Worm (Caenorhabditis elegans) whole organism, L2 larva: ENCODE measurements around the gene H41C03.3.

Source experiments
- aly-2 ChIP-seq: fragments of 150-350 bp; optimal IDR thresholded peaks from 2 replicates; lab custom pipeline; 2014; ENCODE audit warnings: missing biosample characterization, missing genetic modification characterization
- blmp-1 ChIP-seq: sonication (generic microtip); optimal IDR thresholded peaks from 2 replicates; lab custom pipeline; 2017; ENCODE audit warnings: missing genetic modification characterization, mild to moderate bottlenecking, missing compliant biosample characterization, antibody characterized with exemption, moderate library complexity; ENCODE audit not compliant: insufficient read depth
- ceh-16 ChIP-seq: fragments of 150-350 bp; optimal IDR thresholded peaks from 2 replicates; lab custom pipeline; 2014; ENCODE audit warnings: missing biosample characterization, missing genetic modification characterization
- elt-1 ChIP-seq: fragments of 150-350 bp; optimal IDR thresholded peaks from 2 replicates; lab custom pipeline; 2014; ENCODE audit warnings: missing biosample characterization, missing genetic modification characterization
- lin-39 ChIP-seq: fragments of 150-350 bp; optimal IDR thresholded peaks from 2 replicates; lab custom pipeline; 2014; ENCODE audit warnings: missing biosample characterization, missing genetic modification reagents, missing genetic modification characterization
- lsy-2 ChIP-seq, 2 experiments: fragments of 150-350 bp in 1 of 2; sonication (generic microtip) in 1 of 2; optimal IDR thresholded peaks; 2 replicates each; lab custom pipeline; 2014 to 2017; ENCODE audit warnings: missing biosample characterization in 2 of 2, missing genetic modification characterization in 2 of 2
- mab-5 ChIP-seq: fragments of 150-350 bp; optimal IDR thresholded peaks from 2 replicates; lab custom pipeline; 2014; ENCODE audit warnings: missing biosample characterization, missing genetic modification characterization
- nhr-21 ChIP-seq: fragments of 150-350 bp; optimal IDR thresholded peaks from 2 replicates; lab custom pipeline; 2014; ENCODE audit warnings: missing biosample characterization, missing genetic modification characterization
- nhr-237 ChIP-seq: fragments of 150-350 bp; optimal IDR thresholded peaks from 2 replicates; lab custom pipeline; 2014; ENCODE audit warnings: missing biosample characterization, missing genetic modification characterization
- snpc-4 ChIP-seq: fragments of 150-350 bp; optimal IDR thresholded peaks from 2 replicates; lab custom pipeline; 2014; ENCODE audit warnings: missing biosample characterization, missing genetic modification characterization
- unc-39 ChIP-seq: fragments of 150-350 bp; optimal IDR thresholded peaks from 2 replicates; lab custom pipeline; 2014; ENCODE audit warnings: missing biosample characterization, missing genetic modification characterization
- unc-62 ChIP-seq: fragments of 150-350 bp; optimal IDR thresholded peaks from 2 replicates; lab custom pipeline; 2014; ENCODE audit warnings: missing biosample characterization, missing genetic modification reagents, missing genetic modification characterization
- ztf-4 ChIP-seq: fragments of 150-350 bp; optimal IDR thresholded peaks from 2 replicates; lab custom pipeline; 2014; ENCODE audit warnings: missing biosample characterization, missing genetic modification characterization

- TF ChIP-seq elt-1 (tag; lab: Kevin White, UChicago), result no peak
- no peak for TF ChIP-seq nhr-237 (tag; lab: Kevin White, UChicago)
- no peak for TF ChIP-seq unc-62 (GFP tag; lab: Kevin White, UChicago)
- TF ChIP-seq unc-39, result no peak
- no peak for TF ChIP-seq aly-2 (tag; lab: Kevin White, UChicago)
- no peak for TF ChIP-seq snpc-4 (tag; lab: Kevin White, UChicago)
- no peak for TF ChIP-seq lin-39
- TF ChIP-seq ztf-4 (tag; lab: Kevin White, UChicago), result no peak
- peak in 1 of 2 experiments; percentile 68 for TF ChIP-seq lsy-2 (tag; optimal IDR thresholded peaks at IDR 0.05; lab: Kevin White, UChicago)
- no peak for TF ChIP-seq mab-5
- no peak for TF ChIP-seq ceh-16 (tag; lab: Kevin White, UChicago)
- TF ChIP-seq blmp-1 (tag; lab: Kevin White, UChicago), result no peak
- TF ChIP-seq nhr-21 (tag; lab: Kevin White, UChicago), result no peak
Observed at ce11 chrII:5836153-5836719, 9.3 kb upstream of the H41C03.3 start, which contains the start of gene fzo-1.
